Worm (Caenorhabditis elegans) whole organism, L4 larva: ENCODE results near the gene F02E11.7.

Source experiments
- aha-1 ChIP-seq: fragments of 150-350 bp; peaks from one replicate; lab custom pipeline; 2014; ENCODE audit warnings: missing biosample characterization, missing genetic modification characterization
- aly-2 ChIP-seq: sonication (generic microtip); optimal IDR thresholded peaks from 2 replicates; lab custom pipeline; 2018; ENCODE audit warnings: missing biosample characterization, missing genetic modification characterization
- arid-1 ChIP-seq: fragments of 200-800 bp; sonication (Bioruptor generic); conservative IDR thresholded peaks from 2 replicates; pipeline ENCODE4 v1.3.6; 2022; ENCODE audit warnings: missing genetic modification reagents, missing genetic modification characterization, missing compliant biosample characterization
- ceh-20 ChIP-seq: fragments of 200-800 bp; sonication (Bioruptor generic); IDR thresholded peaks from 2 replicates; pipeline ENCODE4 v1.3.6; 2022; ENCODE audit warnings: missing genetic modification reagents, missing genetic modification characterization, missing compliant biosample characterization
- ctbp-1 ChIP-seq: fragments of 200-800 bp; sonication (Bioruptor generic); IDR thresholded peaks from 2 replicates; pipeline ENCODE4 v1.3.6; 2022; ENCODE audit warnings: missing genetic modification reagents, missing genetic modification characterization, missing compliant biosample characterization
- daf-16 ChIP-seq, 3 experiments: sonication (generic microtip); optimal IDR thresholded peaks; 2 replicates each; lab custom pipeline; 2016 to 2017; ENCODE audit warnings: missing genetic modification characterization in 3 of 3, missing genetic modification reagents in 3 of 3, mild to moderate bottlenecking in 2 of 3, missing compliant biosample characterization in 2 of 3, missing biosample characterization in 1 of 3, moderate library complexity in 1 of 3
- dmd-6 ChIP-seq: fragments of 200-800 bp; sonication (Bioruptor generic); IDR thresholded peaks from 2 replicates; pipeline ENCODE4 v1.3.6; 2022; ENCODE audit warnings: missing genetic modification reagents, missing genetic modification characterization, missing compliant biosample characterization
- duxl-1 ChIP-seq: sonication (generic microtip); optimal IDR thresholded peaks from 2 replicates; lab custom pipeline; 2016; ENCODE audit warnings: mild to moderate bottlenecking, missing genetic modification characterization, moderate library complexity, missing compliant biosample characterization; ENCODE audit not compliant: poor library complexity
- dve-1 ChIP-seq: sonication (generic microtip); optimal IDR thresholded peaks from 2 replicates; lab custom pipeline; 2017; ENCODE audit warnings: antibody characterized with exemption, mild to moderate bottlenecking, missing genetic modification characterization, missing compliant biosample characterization; ENCODE audit not compliant: insufficient read depth
- hif-1 ChIP-seq, 2 experiments: sonication (generic microtip); optimal IDR thresholded peaks; 2 replicates each; lab custom pipeline; 2016 to 2017; ENCODE audit warnings: missing compliant biosample characterization in 2 of 2, missing genetic modification characterization in 2 of 2, missing genetic modification reagents in 2 of 2, missing genotype in 2 of 2, mild to moderate bottlenecking in 1 of 2
- hlh-11 ChIP-seq: fragments of 200-800 bp; sonication (Bioruptor generic); optimal IDR thresholded peaks from 2 replicates; lab custom pipeline; 2018; ENCODE audit warnings: mild to moderate bottlenecking, missing genetic modification characterization, missing compliant biosample characterization
- hlh-30 ChIP-seq: sonication (generic microtip); optimal IDR thresholded peaks from 2 replicates; lab custom pipeline; 2017; ENCODE audit warnings: antibody characterized with exemption, mild to moderate bottlenecking, missing genetic modification characterization, missing compliant biosample characterization; ENCODE audit not compliant: insufficient read depth
- mep-1 ChIP-seq: fragments of 150-350 bp; sonication (generic microtip); optimal IDR thresholded peaks from 3 replicates; lab custom pipeline; 2014; ENCODE audit warnings: missing biosample characterization, missing genetic modification characterization
- mes-2 ChIP-seq: sonication (generic microtip); optimal IDR thresholded peaks from 2 replicates; lab custom pipeline; 2016; ENCODE audit warnings: missing genotype, mild to moderate bottlenecking, missing genetic modification characterization, missing compliant biosample characterization; ENCODE audit not compliant: poor library complexity, severe bottlenecking
- mxl-2 ChIP-seq: fragments of 200-800 bp; sonication (Bioruptor generic); conservative IDR thresholded peaks from 2 replicates; pipeline ENCODE4 v1.3.6; 2022; ENCODE audit warnings: missing genetic modification reagents, missing genetic modification characterization, missing compliant biosample characterization
- nhr-11 ChIP-seq: fragments of 150-350 bp; optimal IDR thresholded peaks from 2 replicates; lab custom pipeline; 2014; ENCODE audit warnings: missing biosample characterization, missing genetic modification characterization
- nhr-237 ChIP-seq: sonication (generic microtip); optimal IDR thresholded peaks from 2 replicates; lab custom pipeline; 2017; ENCODE audit warnings: missing biosample characterization, missing genetic modification characterization
- nhr-28 ChIP-seq: fragments of 150-350 bp; optimal IDR thresholded peaks from 2 replicates; lab custom pipeline; 2014; ENCODE audit warnings: missing biosample characterization, missing genetic modification characterization
- nhr-41 ChIP-seq: fragments of 200-800 bp; sonication (Bioruptor generic); IDR thresholded peaks from 2 replicates; pipeline ENCODE4 v1.3.6; 2022; ENCODE audit warnings: missing genetic modification reagents, missing genetic modification characterization, missing compliant biosample characterization
- nhr-48 ChIP-seq: sonication (generic microtip); optimal IDR thresholded peaks from 2 replicates; lab custom pipeline; 2016; ENCODE audit warnings: mild to moderate bottlenecking, missing genetic modification characterization, missing compliant biosample characterization
- nhr-77 ChIP-seq: fragments of 150-350 bp; optimal IDR thresholded peaks from 2 replicates; lab custom pipeline; 2014; ENCODE audit warnings: missing biosample characterization, missing genetic modification characterization
- php-3 ChIP-seq: fragments of 200-800 bp; sonication (Bioruptor generic); IDR thresholded peaks from 2 replicates; pipeline ENCODE4 v1.3.6; 2022; ENCODE audit warnings: missing genetic modification reagents, missing genetic modification characterization, missing compliant biosample characterization
- pqm-1 ChIP-seq: sonication (generic microtip); optimal IDR thresholded peaks from 2 replicates; lab custom pipeline; 2017; ENCODE audit warnings: missing biosample characterization, missing genetic modification characterization
- rbr-2 ChIP-seq: sonication (generic microtip); optimal IDR thresholded peaks from 2 replicates; lab custom pipeline; 2016; ENCODE audit warnings: missing genotype, missing genetic modification characterization, missing compliant biosample characterization
- saeg-2 ChIP-seq: fragments of 200-800 bp; sonication (Bioruptor generic); IDR thresholded peaks from 2 replicates; pipeline ENCODE4 v1.3.6; 2022; ENCODE audit warnings: missing genetic modification reagents, missing genetic modification characterization, missing compliant biosample characterization
- set-16 ChIP-seq: fragments of 200-800 bp; sonication (Bioruptor generic); IDR thresholded peaks from 2 replicates; pipeline ENCODE4 v1.3.6; 2022; ENCODE audit warnings: missing genetic modification reagents, missing genetic modification characterization, missing compliant biosample characterization
- spr-1 ChIP-seq: sonication (generic microtip); optimal IDR thresholded peaks from 2 replicates; lab custom pipeline; 2016; ENCODE audit warnings: mild to moderate bottlenecking, missing genetic modification characterization, missing compliant biosample characterization
- unc-39 ChIP-seq: sonication (generic microtip); optimal IDR thresholded peaks from 2 replicates; lab custom pipeline; 2017; ENCODE audit warnings: missing biosample characterization, missing genetic modification characterization

Gene F02E11.7

ce11 chrII:3296644-3297043, 29.2 kb downstream of the F02E11.7 start, which contains the start of gene btb-16:
Gene btb-16, plus strand, starts transcription at chrII:3296883.
- TF ChIP-seq nhr-11 (tag; lab: Kevin White, UChicago) (no peak), arid-1 (GFP tag; lab: Robert Waterston, UW) (no peak), mxl-2 (GFP tag; lab: Robert Waterston, UW) (no peak), saeg-2 (GFP tag; lab: Robert Waterston, UW) (no peak), hlh-30 (peak; percentile 26), nhr-28 (tag; lab: Kevin White, UChicago) (peak; percentile 36), dve-1 (tag; lab: Kevin White, UChicago) (peak; percentile 40), daf-16 (GFP tag; optimal IDR thresholded peaks at IDR 0.05; lab: Kevin White, UChicago) (no peak), daf-16 (tag; optimal IDR thresholded peaks at IDR 0.05; lab: Kevin White, UChicago) (peak; percentile 91), dmd-6 (GFP tag; lab: Robert Waterston, UW) (0 out of 2 replicates have a peak, but pooled peaks have one; percentile 13), pqm-1 (tag; lab: Kevin White, UChicago) (peak; percentile 1), aly-2 (tag; lab: Kevin White, UChicago) (no peak), nhr-48 (tag; lab: Kevin White, UChicago) (no peak), hlh-11 (tag; lab: Kevin White, UChicago) (peak; percentile 9)

- no peak for TF ChIP-seq mep-1 (tag; lab: Kevin White, UChicago)
- TF ChIP-seq daf-16 (GFP tag; optimal IDR thresholded peaks at IDR 0.05; lab: Kevin White, UChicago) = no peak
- TF ChIP-seq daf-16 (tag; optimal IDR thresholded peaks at IDR 0.05; lab: Kevin White, UChicago) = peak; percentile 50
- peak; percentile 39 for TF ChIP-seq dve-1 (tag; lab: Kevin White, UChicago)
Measured at ce11 chrII:3297914-3298313, 30.4 kb downstream of the F02E11.7 start, which contains the start of gene btb-18. Gene btb-18, plus strand, starts transcription at chrII:3298214.

ce11 chrII:3299457-3299856, 32.0 kb downstream of the F02E11.7 start, which contains the start of gene btb-22:
Gene btb-22, plus strand, starts transcription at chrII:3299757.
- TF ChIP-seq nhr-41 (GFP tag; lab: Robert Waterston, UW) (no peak), unc-39 (no peak), set-16 (no peak)

DNA sequence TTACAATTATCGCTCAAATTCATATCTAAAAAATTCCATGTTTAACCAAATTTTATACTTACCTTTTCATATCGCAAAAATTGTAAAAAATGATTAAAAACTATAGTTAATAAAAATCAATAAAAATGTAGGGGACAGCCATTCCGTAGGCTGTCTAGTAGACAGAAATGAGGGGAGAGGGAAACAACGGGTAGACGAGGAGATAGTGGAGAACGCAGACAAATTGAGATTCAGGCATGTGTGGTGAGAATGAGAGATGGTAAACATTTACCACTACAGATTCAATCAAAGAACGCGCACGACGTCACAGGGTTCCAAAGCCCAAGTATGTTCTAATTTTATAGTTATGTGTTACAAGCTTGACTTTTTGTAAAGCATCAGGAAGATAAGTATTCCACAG, 36.1 kb downstream of the F02E11.7 start:
- no peak for TF ChIP-seq php-3 (GFP tag; lab: Robert Waterston, UW)
- TF ChIP-seq spr-1 (tag; lab: Kevin White, UChicago) = no peak
- TF ChIP-seq nhr-77 = no peak
- no peak for TF ChIP-seq ceh-20 (GFP tag; lab: Robert Waterston, UW)
- no peak for TF ChIP-seq rbr-2 (tag; lab: Kevin White, UChicago)
- no peak for TF ChIP-seq daf-16 (GFP tag; optimal IDR thresholded peaks at IDR 0.05; lab: Kevin White, UChicago)
- peak; percentile 81 for TF ChIP-seq daf-16 (tag; optimal IDR thresholded peaks at IDR 0.05; lab: Kevin White, UChicago)
- TF ChIP-seq dmd-6 (GFP tag; lab: Robert Waterston, UW) = peak; percentile 30; the same call in 1 of the 2 replicates
- no peak for TF ChIP-seq ctbp-1 (GFP tag; lab: Robert Waterston, UW)
- peak; percentile 93 for TF ChIP-seq duxl-1 (tag; lab: Kevin White, UChicago)
- TF ChIP-seq nhr-28 (tag; lab: Kevin White, UChicago) = peak; percentile 56
- no peak for TF ChIP-seq nhr-237 (tag; lab: Kevin White, UChicago)
- peak; percentile 62 for TF ChIP-seq dve-1 (tag; lab: Kevin White, UChicago)
- TF ChIP-seq aha-1 (tag; lab: Kevin White, UChicago) = no peak
- TF ChIP-seq hlh-30 = peak; percentile 22
- peak; percentile 55 for TF ChIP-seq mes-2 (tag; lab: Kevin White, UChicago)
- TF ChIP-seq hif-1 (tag; optimal IDR thresholded peaks at IDR 0.05; lab: Kevin White, UChicago) = no peak
- TF ChIP-seq, all 104 proteins: peak for 7

ce11 chrII:3309963-3310362, 42.5 kb downstream of the F02E11.7 start:
- peak; percentile 19; the same call in 1 of the 2 replicates for TF ChIP-seq dmd-6 (GFP tag; lab: Robert Waterston, UW)
